Worm (Caenorhabditis elegans) whole organism, L3 larva: ENCODE measurements around the gene kvs-3.

ENCODE experiments used
- R02D3.7 ChIP-seq: fragments of 150-350 bp; optimal IDR thresholded peaks from 2 replicates; lab custom pipeline; 2014; ENCODE audit warnings: missing biosample characterization, missing genetic modification characterization
- ZK546.5 ChIP-seq: sonication (generic microtip); optimal IDR thresholded peaks from 2 replicates; lab custom pipeline; 2017; ENCODE audit warnings: missing biosample characterization, missing genetic modification characterization
- aly-2 ChIP-seq: fragments of 150-350 bp; optimal IDR thresholded peaks from 2 replicates; lab custom pipeline; 2014; ENCODE audit warnings: missing biosample characterization, missing genetic modification characterization
- ceh-16 ChIP-seq: sonication (generic microtip); optimal IDR thresholded peaks from 2 replicates; lab custom pipeline; 2017; ENCODE audit warnings: missing biosample characterization, missing genetic modification characterization
- ceh-28 ChIP-seq: fragments of 150-350 bp; optimal IDR thresholded peaks from 2 replicates; lab custom pipeline; 2014; ENCODE audit warnings: missing biosample characterization, missing genetic modification reagents, missing genetic modification characterization
- ceh-82 ChIP-seq: fragments of 150-350 bp; optimal IDR thresholded peaks from 2 replicates; lab custom pipeline; 2014; ENCODE audit warnings: missing biosample characterization, missing genetic modification characterization
- ceh-9 ChIP-seq: sonication (generic microtip); optimal IDR thresholded peaks from 2 replicates; lab custom pipeline; 2018; ENCODE audit warnings: missing biosample characterization, missing genetic modification characterization
- daf-12 ChIP-seq: fragments of 150-350 bp; optimal IDR thresholded peaks from 2 replicates; lab custom pipeline; 2014; ENCODE audit warnings: missing biosample characterization, missing genetic modification reagents, missing genetic modification characterization
- egl-27 ChIP-seq: sonication (generic microtip); optimal IDR thresholded peaks from 4 replicates; lab custom pipeline; 2017; ENCODE audit warnings: missing biosample characterization, missing genetic modification reagents, missing genetic modification characterization
- egl-5 ChIP-seq: fragments of 150-350 bp; optimal IDR thresholded peaks from 2 replicates; lab custom pipeline; 2017; ENCODE audit warnings: missing biosample characterization, missing genetic modification reagents, missing genetic modification characterization, inconsistent platforms
- elt-1 ChIP-seq: fragments of 150-350 bp; optimal IDR thresholded peaks from 2 replicates; lab custom pipeline; 2014; ENCODE audit warnings: missing biosample characterization, missing genetic modification characterization
- elt-3 ChIP-seq, 3 experiments: fragments of 150-350 bp in 1 of 3; sonication (generic microtip) in 2 of 3; optimal IDR thresholded peaks; 2 replicates in 2 of 3; 4 replicates in 1 of 3; lab custom pipeline; 2014 to 2017; ENCODE audit warnings: missing biosample characterization in 3 of 3, missing genetic modification characterization in 3 of 3
- eor-1 ChIP-seq, 2 experiments: fragments of 150-350 bp; optimal IDR thresholded peaks; 2 replicates each; lab custom pipeline; 2014 to 2018; ENCODE audit warnings: missing biosample characterization in 2 of 2, missing genetic modification characterization in 2 of 2
- fkh-10 ChIP-seq: sonication (generic microtip); optimal IDR thresholded peaks from 2 replicates; lab custom pipeline; 2017; ENCODE audit warnings: missing biosample characterization, missing genetic modification reagents, missing genetic modification characterization
- fos-1 ChIP-seq: fragments of 150-350 bp; optimal IDR thresholded peaks from 2 replicates; lab custom pipeline; 2014; ENCODE audit warnings: missing biosample characterization, missing genetic modification characterization
- hmg-11 ChIP-seq: sonication (generic microtip); optimal IDR thresholded peaks from 2 replicates; lab custom pipeline; 2016; ENCODE audit warnings: missing genetic modification characterization, missing compliant biosample characterization
- jun-1 ChIP-seq: fragments of 150-350 bp; optimal IDR thresholded peaks from 2 replicates; lab custom pipeline; 2014; ENCODE audit warnings: missing biosample characterization, missing genetic modification reagents, missing genetic modification characterization
- lin-15B ChIP-seq: fragments of 150-350 bp; optimal IDR thresholded peaks from 2 replicates; lab custom pipeline; 2014; ENCODE audit warnings: missing biosample characterization, missing genetic modification characterization
- lin-39 ChIP-seq: fragments of 150-350 bp; optimal IDR thresholded peaks from 2 replicates; lab custom pipeline; 2018; ENCODE audit warnings: missing biosample characterization, missing genetic modification reagents, missing genetic modification characterization
- lsy-12 ChIP-seq: sonication (generic microtip); optimal IDR thresholded peaks from 2 replicates; lab custom pipeline; 2016; ENCODE audit warnings: mild to moderate bottlenecking, missing genetic modification characterization, missing compliant biosample characterization
- mdl-1 ChIP-seq: fragments of 150-350 bp; optimal IDR thresholded peaks from 2 replicates; lab custom pipeline; 2014; ENCODE audit warnings: missing biosample characterization, missing genetic modification characterization
- mml-1 ChIP-seq: fragments of 150-350 bp; sonication (generic microtip); optimal IDR thresholded peaks from 3 replicates; lab custom pipeline; 2014; ENCODE audit warnings: missing biosample characterization, missing genetic modification characterization
- nfya-1 ChIP-seq: sonication (generic microtip); optimal IDR thresholded peaks from 2 replicates; lab custom pipeline; 2017; ENCODE audit warnings: missing genetic modification characterization, mild to moderate bottlenecking, missing compliant biosample characterization, antibody characterized with exemption, moderate library complexity; ENCODE audit not compliant: insufficient read depth
- nhr-12 ChIP-seq: fragments of 150-350 bp; optimal IDR thresholded peaks from 2 replicates; lab custom pipeline; 2014; ENCODE audit warnings: missing biosample characterization, missing genetic modification characterization
- nhr-23 ChIP-seq: fragments of 150-350 bp; optimal IDR thresholded peaks from 2 replicates; lab custom pipeline; 2014; ENCODE audit warnings: missing biosample characterization, missing genetic modification reagents, missing genetic modification characterization
- nhr-237 ChIP-seq: fragments of 150-350 bp; optimal IDR thresholded peaks from 2 replicates; lab custom pipeline; 2014; ENCODE audit warnings: missing biosample characterization, missing genetic modification characterization
- nhr-25 ChIP-seq: sonication (generic microtip); optimal IDR thresholded peaks from 2 replicates; lab custom pipeline; 2017; ENCODE audit warnings: missing biosample characterization, missing genetic modification characterization
- nhr-43 ChIP-seq: sonication (generic microtip); optimal IDR thresholded peaks from 2 replicates; lab custom pipeline; 2016; ENCODE audit warnings: mild to moderate bottlenecking, missing genetic modification characterization, missing compliant biosample characterization; ENCODE audit not compliant: poor library complexity, severe bottlenecking
- nhr-76 ChIP-seq: fragments of 150-350 bp; sonication (generic microtip); optimal IDR thresholded peaks from 5 replicates; lab custom pipeline; 2014; ENCODE audit warnings: missing biosample characterization, missing genetic modification characterization
- nhr-77 ChIP-seq: fragments of 150-350 bp; optimal IDR thresholded peaks from 2 replicates; lab custom pipeline; 2014; ENCODE audit warnings: missing biosample characterization, missing genetic modification characterization
- pha-4 ChIP-seq: fragments of 150-350 bp; optimal IDR thresholded peaks from 2 replicates; lab custom pipeline; 2014; ENCODE audit warnings: missing biosample characterization, missing genetic modification reagents, missing genetic modification characterization
- pqm-1 ChIP-seq: fragments of 150-350 bp; optimal IDR thresholded peaks from 2 replicates; lab custom pipeline; 2017; ENCODE audit warnings: missing biosample characterization, missing genetic modification characterization, inconsistent platforms
- sea-2 ChIP-seq: fragments of 150-350 bp; sonication (generic microtip); optimal IDR thresholded peaks from 4 replicates; lab custom pipeline; 2014; ENCODE audit warnings: missing biosample characterization, missing genetic modification reagents, missing genetic modification characterization
- skn-1 ChIP-seq: fragments of 150-350 bp; optimal IDR thresholded peaks from 2 replicates; lab custom pipeline; 2014; ENCODE audit warnings: missing biosample characterization, missing genetic modification characterization
- snpc-4 ChIP-seq: fragments of 150-350 bp; optimal IDR thresholded peaks from 2 replicates; lab custom pipeline; 2014; ENCODE audit warnings: missing biosample characterization, missing genetic modification characterization
- tbx-2 ChIP-seq: sonication (generic microtip); optimal IDR thresholded peaks from 2 replicates; lab custom pipeline; 2016; ENCODE audit warnings: mild to moderate bottlenecking, missing genetic modification characterization, missing compliant biosample characterization
- unc-39 ChIP-seq: sonication (generic microtip); optimal IDR thresholded peaks from 4 replicates; lab custom pipeline; 2017; ENCODE audit warnings: missing biosample characterization, missing genetic modification characterization
- unc-62 ChIP-seq: fragments of 150-350 bp; sonication (generic microtip); optimal IDR thresholded peaks from 4 replicates; lab custom pipeline; 2014; ENCODE audit warnings: missing biosample characterization, missing genetic modification reagents, missing genetic modification characterization
- zag-1 ChIP-seq: fragments of 150-350 bp; optimal IDR thresholded peaks from 2 replicates; lab custom pipeline; 2014; ENCODE audit warnings: missing biosample characterization, missing genetic modification characterization
- ztf-11 ChIP-seq: fragments of 150-350 bp; optimal IDR thresholded peaks from 2 replicates; lab custom pipeline; 2014; ENCODE audit warnings: missing biosample characterization, missing genetic modification characterization

The kvs-3 gene

DNA sequence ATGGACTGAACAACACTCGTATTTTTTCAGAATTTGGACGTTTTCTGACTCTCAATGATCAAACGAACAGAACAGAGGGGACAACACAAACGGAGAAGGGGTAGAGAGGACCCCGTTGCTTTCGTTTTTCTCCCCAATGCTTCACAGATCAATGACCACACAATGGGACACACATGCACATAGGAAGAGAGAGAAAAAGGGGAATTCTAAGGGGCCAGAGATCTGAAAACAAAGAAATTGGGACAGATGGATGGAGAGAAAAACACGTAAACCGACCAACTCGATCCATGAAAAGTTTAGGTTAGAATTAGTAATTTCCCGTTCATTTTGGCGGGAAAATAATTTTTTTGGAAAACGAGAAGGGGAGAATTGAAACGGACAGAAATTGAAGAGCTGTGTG, 47.7 kb upstream of the kvs-3 start:
- TF ChIP-seq nfya-1 (tag; lab: Kevin White, UChicago) = peak; percentile 34
- no peak for TF ChIP-seq mdl-1 (tag; lab: Kevin White, UChicago)
- TF ChIP-seq, all 47 proteins: peak for 1

DNA sequence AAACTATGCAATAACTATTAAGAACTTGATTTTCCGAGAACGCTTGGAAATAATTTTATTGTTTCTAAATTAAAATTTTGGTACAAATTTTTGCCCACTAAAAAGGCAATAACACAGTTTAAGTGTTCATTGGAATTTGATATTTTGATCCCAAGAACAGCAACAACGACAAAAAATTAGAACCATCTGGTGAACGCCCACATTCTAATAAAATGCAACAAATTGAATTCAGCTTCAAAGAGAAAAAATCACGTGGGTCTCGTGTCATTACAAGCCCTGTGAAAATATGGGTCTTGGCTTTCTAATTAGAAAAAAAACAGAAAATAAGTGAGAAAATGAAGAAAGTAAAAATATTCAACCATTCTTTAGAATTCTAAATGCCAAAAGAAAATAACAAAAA, 46.3 kb upstream of the kvs-3 start:
- TF ChIP-seq lin-39 (no peak), jun-1 (tag; lab: Kevin White, UChicago) (no peak), ztf-11 (no peak), pqm-1 (tag; lab: Kevin White, UChicago) (no peak), nhr-23 (tag; lab: Kevin White, UChicago) (no peak), pha-4 (no peak), mdl-1 (tag; lab: Kevin White, UChicago) (no peak), snpc-4 (tag; lab: Kevin White, UChicago) (no peak), nhr-237 (tag; lab: Kevin White, UChicago) (no peak), nhr-77 (tag; lab: Kevin White, UChicago) (no peak), nhr-43 (tag; lab: Kevin White, UChicago) (no peak), sea-2 (GFP tag; lab: Kevin White, UChicago) (no peak), ceh-82 (tag; lab: Kevin White, UChicago) (no peak)

DNA sequence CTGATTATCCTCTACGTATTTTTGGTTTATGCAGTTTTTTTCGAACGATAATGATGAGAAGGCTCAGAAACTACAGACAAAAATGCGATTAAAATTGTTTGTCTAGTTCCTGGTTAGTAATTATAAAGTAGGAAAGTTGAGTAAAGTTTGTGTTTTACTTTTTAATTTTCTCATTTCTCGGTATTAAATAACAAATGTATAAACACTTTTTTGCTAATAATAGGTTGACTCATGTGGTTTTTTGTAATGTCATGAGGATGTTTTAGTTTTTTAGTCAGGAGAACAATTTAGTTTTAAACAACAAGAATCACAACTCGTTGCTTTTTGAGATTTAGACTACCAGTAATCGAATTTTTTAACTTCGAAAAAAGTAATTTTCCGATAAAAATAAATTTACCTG, 45.5 kb upstream of the kvs-3 start:
- no peak for TF ChIP-seq fos-1
- no peak for TF ChIP-seq egl-27
- no peak for TF ChIP-seq hmg-11
- TF ChIP-seq tbx-2 (tag; lab: Kevin White, UChicago) = no peak
- TF ChIP-seq nhr-12 = no peak

DNA sequence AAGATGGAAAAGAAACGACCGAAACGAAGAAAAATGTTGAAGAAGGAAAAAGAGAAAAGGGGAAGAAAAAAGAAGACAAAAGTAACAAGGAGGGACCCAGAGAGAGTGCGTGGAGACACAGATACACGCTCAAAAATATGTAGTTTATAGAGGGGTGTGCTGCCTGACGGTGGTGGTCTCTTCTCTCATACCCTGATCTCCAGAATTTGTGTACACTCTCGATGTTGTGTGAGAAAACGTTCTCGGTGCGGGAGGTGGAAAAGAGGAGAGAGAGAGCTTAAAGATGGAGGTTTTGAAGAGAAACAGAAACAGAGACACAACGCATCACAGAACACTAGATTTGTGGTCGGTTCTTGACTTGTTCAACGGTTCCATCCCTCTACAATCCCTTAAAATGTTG, 44.5 kb upstream of the kvs-3 start:
- TF ChIP-seq lin-15B (peak; percentile 45), mdl-1 (tag; lab: Kevin White, UChicago) (no peak), tbx-2 (tag; lab: Kevin White, UChicago) (peak; percentile 31), nhr-76 (no peak), egl-5 (tag; lab: Kevin White, UChicago) (peak; percentile 8), ceh-9 (tag; lab: Kevin White, UChicago) (no peak), zag-1 (tag; lab: Kevin White, UChicago) (no peak), lin-39 (peak; percentile 95), snpc-4 (tag; lab: Kevin White, UChicago) (peak; percentile 45), ceh-28 (peak; percentile 59), fkh-10 (GFP tag; lab: Kevin White, UChicago) (peak; percentile 46), hmg-11 (peak; percentile 79), nfya-1 (tag; lab: Kevin White, UChicago) (peak; percentile 70), pha-4 (peak; percentile 33), R02D3.7 (tag; lab: Kevin White, UChicago) (peak; percentile 9), unc-62 (peak; percentile 53), pqm-1 (tag; lab: Kevin White, UChicago) (no peak), daf-12 (tag; lab: Kevin White, UChicago) (no peak), nhr-43 (tag; lab: Kevin White, UChicago) (peak; percentile 40), egl-27 (peak; percentile 21)
- TF ChIP-seq, all 47 proteins: peak for 14

DNA sequence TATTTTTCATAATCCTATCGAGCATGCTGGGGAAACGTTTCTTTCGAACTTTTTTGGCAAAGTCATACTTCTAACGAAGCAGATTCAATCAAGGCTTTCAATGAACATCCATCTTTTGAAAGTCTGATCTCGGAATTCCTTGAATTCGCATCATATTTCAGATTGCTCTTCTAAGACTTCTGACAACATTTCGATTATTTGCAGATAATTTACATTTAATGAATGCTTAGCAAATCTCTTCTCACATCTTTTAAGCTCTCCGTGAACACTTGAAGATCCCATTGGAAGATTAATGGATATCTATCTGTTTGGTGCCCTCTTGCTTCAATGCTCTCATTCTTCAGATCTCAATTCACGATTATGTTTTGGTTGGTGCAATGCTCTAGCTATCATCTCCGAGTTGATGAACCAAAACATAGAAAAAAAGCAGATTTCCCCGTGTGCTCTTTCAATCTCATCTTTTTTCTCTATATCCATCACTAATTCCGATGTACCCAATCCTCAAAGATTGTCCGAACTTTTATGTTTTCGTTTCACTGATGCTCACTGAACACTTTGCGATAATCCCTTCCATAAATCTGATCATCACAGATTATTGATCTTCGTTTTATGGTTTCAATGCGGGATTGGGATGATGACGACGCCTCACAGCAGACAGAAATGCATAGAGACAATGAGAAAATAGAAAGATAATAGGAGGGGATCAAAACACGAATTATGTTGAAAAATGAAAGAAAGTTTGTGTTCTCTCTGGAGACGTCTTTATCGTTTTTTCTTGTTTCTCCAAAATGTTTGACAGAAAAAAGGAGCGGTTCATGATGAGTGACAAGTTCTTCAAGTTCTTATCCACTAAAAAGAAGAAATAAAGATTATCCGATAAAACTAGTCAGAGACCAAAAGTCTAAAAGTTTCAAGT, 43.7 kb upstream of the kvs-3 start:
- peak; percentile 7 for TF ChIP-seq nhr-23 (tag; lab: Kevin White, UChicago)
- no peak for TF ChIP-seq nhr-77 (tag; lab: Kevin White, UChicago)
- TF ChIP-seq unc-62 = peak; percentile 56
- TF ChIP-seq ztf-11 = no peak
- TF ChIP-seq snpc-4 (tag; lab: Kevin White, UChicago) = no peak
- TF ChIP-seq nhr-12 = no peak
- peak; percentile 66 for TF ChIP-seq nhr-43 (tag; lab: Kevin White, UChicago)
- TF ChIP-seq elt-1 (tag; lab: Kevin White, UChicago) = peak; percentile 85
- TF ChIP-seq nfya-1 (tag; lab: Kevin White, UChicago) = no peak
- TF ChIP-seq ceh-16 (tag; lab: Kevin White, UChicago) = no peak
- TF ChIP-seq aly-2 (tag; lab: Kevin White, UChicago) = no peak
- TF ChIP-seq skn-1 (tag; lab: Kevin White, UChicago) = no peak
- no peak for TF ChIP-seq nhr-25
- TF ChIP-seq eor-1 (tag; optimal IDR thresholded peaks at IDR 0.05; lab: Kevin White, UChicago) = no peak
- TF ChIP-seq fos-1 = no peak
- no peak for TF ChIP-seq ZK546.5 (tag; lab: Kevin White, UChicago)
- TF ChIP-seq elt-3 (tag; optimal IDR thresholded peaks at IDR 0.05; lab: Kevin White, UChicago) = no peak
- no peak for TF ChIP-seq lsy-12 (tag; lab: Kevin White, UChicago)
- TF ChIP-seq unc-39 (tag; lab: Kevin White, UChicago) = no peak
- no peak for TF ChIP-seq nhr-237 (tag; lab: Kevin White, UChicago)
- no peak for TF ChIP-seq mml-1 (tag; lab: Kevin White, UChicago)
- TF ChIP-seq, all 47 proteins: peak for 4
